Fruit fly (Drosophila melanogaster) whole organism, embryonic: ENCODE results near the gene Pi3K68D.

Source experiments
- B-H1 ChIP-seq: fragments of 200-800 bp; sonication (Bioruptor generic); IDR thresholded peaks from 3 replicates; pipeline ENCODE4 v1.3.6; 2022; ENCODE audit warnings: missing biosample characterization, missing genetic modification characterization
- CG10274 ChIP-seq: fragments of 200-800 bp; sonication (Bioruptor generic); optimal IDR thresholded peaks from 3 replicates; lab custom pipeline; 2017; ENCODE audit warnings: missing biosample characterization, mild to moderate bottlenecking, missing genetic modification characterization
- CG10654 ChIP-seq: fragments of 200-800 bp; sonication (Bioruptor generic); optimal IDR thresholded peaks from 2 replicates; lab custom pipeline; 2016; ENCODE audit warnings: missing biosample characterization, missing genetic modification characterization
- CG11085 ChIP-seq: fragments of 200-800 bp; sonication (Bioruptor generic); IDR thresholded peaks from 2 replicates; pipeline ENCODE4 v1.3.6; 2022; ENCODE audit warnings: missing biosample characterization, missing genetic modification characterization
- CG11504 ChIP-seq: fragments of 200-800 bp; sonication (Bioruptor generic); optimal IDR thresholded peaks from 3 replicates; lab custom pipeline; 2019; ENCODE audit warnings: missing biosample characterization, mild to moderate bottlenecking, missing genetic modification characterization, moderate library complexity
- CG12391 ChIP-seq: fragments of 200-800 bp; sonication (Bioruptor generic); optimal IDR thresholded peaks from 3 replicates; lab custom pipeline; 2018; ENCODE audit warnings: missing biosample characterization, mild to moderate bottlenecking, missing genetic modification characterization, moderate library complexity
- CG12769 ChIP-seq: fragments of 200-800 bp; sonication (Bioruptor generic); optimal IDR thresholded peaks from 2 replicates; lab custom pipeline; 2019; ENCODE audit warnings: missing biosample characterization, mild to moderate bottlenecking, missing genetic modification characterization, moderate library complexity
- CG13287 ChIP-seq: fragments of 200-800 bp; sonication (Bioruptor generic); IDR thresholded peaks from 2 replicates; pipeline ENCODE4 v1.3.6; 2022; ENCODE audit warnings: missing biosample characterization, missing genetic modification characterization; ENCODE audit not compliant: partially characterized antibody
- CG18619 ChIP-seq: fragments of 200-800 bp; sonication (Bioruptor generic); optimal IDR thresholded peaks from 3 replicates; lab custom pipeline; 2017; ENCODE audit warnings: missing biosample characterization, mild to moderate bottlenecking, missing genetic modification characterization
- CG2712 ChIP-seq: fragments of 200-800 bp; optimal IDR thresholded peaks from 3 replicates; lab custom pipeline; 2019; ENCODE audit warnings: missing biosample characterization, mild to moderate bottlenecking, missing genetic modification characterization, moderate library complexity
- CG34422 ChIP-seq: fragments of 200-800 bp; sonication (Bioruptor generic); IDR thresholded peaks from 3 replicates; pipeline ENCODE4 v1.3.6; 2022; ENCODE audit warnings: missing biosample characterization, missing genetic modification characterization
- CG3847 ChIP-seq: fragments of 200-800 bp; sonication (Bioruptor generic); IDR thresholded peaks from 2 replicates; pipeline ENCODE4 v1.3.6; 2022; ENCODE audit warnings: missing biosample characterization, missing genetic modification characterization
- CG42726 ChIP-seq: fragments of 200-800 bp; sonication (Bioruptor generic); IDR thresholded peaks from 2 replicates; pipeline ENCODE4 v1.3.6; 2022; ENCODE audit warnings: missing biosample characterization, missing genetic modification characterization; ENCODE audit not compliant: partially characterized antibody
- CG4282 ChIP-seq: fragments of 200-800 bp; sonication (Bioruptor generic); optimal IDR thresholded peaks from 2 replicates; lab custom pipeline; 2016; ENCODE audit warnings: missing biosample characterization, missing genetic modification characterization
- CG4404 ChIP-seq: fragments of 200-800 bp; sonication (Bioruptor generic); IDR thresholded peaks from 2 replicates; pipeline ENCODE4 v1.3.6; 2022; ENCODE audit warnings: missing biosample characterization, missing genetic modification characterization
- CG5180 ChIP-seq: fragments of 200-800 bp; sonication (Bioruptor generic); optimal IDR thresholded peaks from 3 replicates; lab custom pipeline; 2017; ENCODE audit warnings: missing biosample characterization, missing genetic modification characterization, mild to moderate bottlenecking, moderate library complexity, missing genetic modification reagents
- CG6254 ChIP-seq: fragments of 200-800 bp; sonication (Bioruptor generic); optimal IDR thresholded peaks from 3 replicates; lab custom pipeline; 2017; ENCODE audit warnings: mild to moderate bottlenecking, missing biosample characterization, missing genetic modification reagents, missing genetic modification characterization
- CG7357 ChIP-seq: fragments of 200-800 bp; sonication (Bioruptor generic); IDR thresholded peaks from 3 replicates; pipeline ENCODE4 v1.3.6; 2022; ENCODE audit warnings: missing biosample characterization, missing genetic modification characterization
- CG8359 ChIP-seq: fragments of 200-800 bp; sonication (Bioruptor generic); optimal IDR thresholded peaks from 2 replicates; lab custom pipeline; 2017; ENCODE audit warnings: missing biosample characterization, mild to moderate bottlenecking, missing genetic modification characterization, borderline replicate concordance
- CG9215 ChIP-seq: fragments of 200-800 bp; sonication (Bioruptor generic); IDR thresholded peaks from 2 replicates; pipeline ENCODE4 v1.3.6; 2022; ENCODE audit warnings: missing biosample characterization, missing genetic modification characterization
- CG9797 ChIP-seq: fragments of 200-800 bp; sonication (Bioruptor generic); optimal IDR thresholded peaks from 3 replicates; lab custom pipeline; 2018; ENCODE audit warnings: missing biosample characterization, mild to moderate bottlenecking, missing genetic modification characterization
- Camta ChIP-seq: fragments of 200-800 bp; sonication (Bioruptor generic); optimal IDR thresholded peaks from 2 replicates; lab custom pipeline; 2016; ENCODE audit warnings: missing biosample characterization, missing genetic modification characterization
- Doc2 ChIP-seq: fragments of 200-800 bp; sonication (Bioruptor generic); IDR thresholded peaks from 2 replicates; pipeline ENCODE4 v1.3.6; 2022; ENCODE audit warnings: missing biosample characterization, missing genetic modification characterization
- ERR ChIP-seq: fragments of 200-800 bp; sonication (Bioruptor generic); optimal IDR thresholded peaks from 2 replicates; lab custom pipeline; 2016; ENCODE audit warnings: missing biosample characterization, missing genetic modification characterization
- Hr51 ChIP-seq, 2 experiments: fragments of 200-800 bp; sonication (Bioruptor generic); optimal IDR thresholded peaks; 2 replicates in 1 of 2; 3 replicates in 1 of 2; lab custom pipeline; 2016 to 2018; ENCODE audit warnings: missing biosample characterization in 2 of 2, missing genetic modification characterization in 2 of 2, mild to moderate bottlenecking in 1 of 2, moderate library complexity in 1 of 2
- Mes4 ChIP-seq: fragments of 200-800 bp; sonication (Bioruptor generic); optimal IDR thresholded peaks from 2 replicates; lab custom pipeline; 2016; ENCODE audit warnings: missing biosample characterization, missing genetic modification characterization
- NFAT ChIP-seq: fragments of 200-800 bp; sonication (Bioruptor generic); IDR thresholded peaks from 2 replicates; pipeline ENCODE4 v1.3.6; 2022; ENCODE audit warnings: missing biosample characterization, missing genetic modification characterization
- Nf-YC ChIP-seq: fragments of 200-800 bp; optimal IDR thresholded peaks from 3 replicates; lab custom pipeline; 2019; ENCODE audit warnings: missing biosample characterization, mild to moderate bottlenecking, missing genetic modification characterization, moderate library complexity
- Optix ChIP-seq: fragments of 200-800 bp; sonication (Bioruptor generic); IDR thresholded peaks from 3 replicates; pipeline ENCODE4 v1.3.6; 2022; ENCODE audit warnings: missing biosample characterization, missing genetic modification characterization
- Ssrp ChIP-seq: fragments of 200-800 bp; sonication (Bioruptor generic); optimal IDR thresholded peaks from 2 replicates; lab custom pipeline; 2018; ENCODE audit warnings: missing biosample characterization, mild to moderate bottlenecking, missing genetic modification characterization, moderate library complexity
- Stat92E ChIP-seq, 3 experiments: fragments of >200 bp in 2 of 3; fragments of 200-800 bp in 1 of 3; sonication (Bioruptor generic) in 1 of 3; optimal IDR thresholded peaks; 2 replicates each; lab custom pipeline; 2017 to 2019; ENCODE audit warnings: missing biosample characterization in 3 of 3, missing genetic modification characterization in 3 of 3, mild to moderate bottlenecking in 1 of 3, moderate library complexity in 1 of 3
- Xrp1 ChIP-seq: fragments of 200-800 bp; sonication (Bioruptor generic); IDR thresholded peaks from 2 replicates; pipeline ENCODE4 v1.3.6; 2022; ENCODE audit warnings: missing biosample characterization, missing genetic modification characterization
- ap ChIP-seq: fragments of 200-800 bp; sonication (Bioruptor generic); IDR thresholded peaks from 2 replicates; pipeline ENCODE4 v1.3.6; 2022; ENCODE audit warnings: missing biosample characterization, missing genetic modification characterization
- dmrt99B ChIP-seq: fragments of 200-800 bp; sonication (Bioruptor generic); optimal IDR thresholded peaks from 2 replicates; lab custom pipeline; 2018; ENCODE audit warnings: missing biosample characterization, mild to moderate bottlenecking, missing genetic modification characterization, moderate library complexity
- en ChIP-seq: fragments of 200-800 bp; sonication (Bioruptor generic); optimal IDR thresholded peaks from 2 replicates; lab custom pipeline; 2016; ENCODE audit warnings: missing biosample characterization, missing genetic modification characterization
- lab ChIP-seq: fragments of 200-800 bp; sonication (Bioruptor generic); optimal IDR thresholded peaks from 3 replicates; lab custom pipeline; 2017; ENCODE audit warnings: missing biosample characterization, missing genetic modification characterization, mild to moderate bottlenecking, moderate library complexity, missing genetic modification reagents
- lola ChIP-seq, 3 experiments: fragments of >200 bp in 2 of 3; fragments of 200-800 bp in 1 of 3; sonication (Bioruptor generic) in 1 of 3; optimal IDR thresholded peaks; 2 replicates each; lab custom pipeline; 2017 to 2019; ENCODE audit warnings: missing biosample characterization in 3 of 3, missing genetic modification characterization in 3 of 3, mild to moderate bottlenecking in 1 of 3, moderate library complexity in 1 of 3
- mam ChIP-seq: fragments of 200-800 bp; sonication (Bioruptor generic); optimal IDR thresholded peaks from 3 replicates; lab custom pipeline; 2016; ENCODE audit warnings: missing biosample characterization, missing genetic modification characterization
- odd ChIP-seq: fragments of 200-800 bp; sonication (Bioruptor generic); optimal IDR thresholded peaks from 2 replicates; lab custom pipeline; 2017; ENCODE audit warnings: missing biosample characterization, mild to moderate bottlenecking, missing genetic modification characterization
- peb ChIP-seq: fragments of 200-800 bp; sonication (Bioruptor generic); IDR thresholded peaks from 2 replicates; pipeline ENCODE4 v1.3.6; 2022; ENCODE audit warnings: missing biosample characterization, missing genetic modification characterization
- repo ChIP-seq: fragments of 200-800 bp; sonication (Bioruptor generic); optimal IDR thresholded peaks from 2 replicates; lab custom pipeline; 2016; ENCODE audit warnings: missing biosample characterization, missing genetic modification characterization
- ro ChIP-seq: fragments of 200-800 bp; sonication (Bioruptor generic); IDR thresholded peaks from 2 replicates; pipeline ENCODE4 v1.3.6; 2022; ENCODE audit warnings: missing biosample characterization, missing genetic modification characterization
- run ChIP-seq: fragments of 200-800 bp; sonication (Bioruptor generic); optimal IDR thresholded peaks from 3 replicates; lab custom pipeline; 2018; ENCODE audit warnings: missing biosample characterization, mild to moderate bottlenecking, missing genetic modification characterization
- seq ChIP-seq: fragments of 200-800 bp; sonication (Bioruptor generic); IDR thresholded peaks from 2 replicates; pipeline ENCODE4 v1.3.6; 2022; ENCODE audit warnings: missing biosample characterization, missing genetic modification characterization
- sim ChIP-seq: fragments of 200-800 bp; sonication (Bioruptor generic); IDR thresholded peaks from 2 replicates; pipeline ENCODE4 v1.3.6; 2022; ENCODE audit warnings: missing biosample characterization, missing genetic modification characterization
- sna ChIP-seq: fragments of 200-800 bp; sonication (Bioruptor generic); IDR thresholded peaks from 2 replicates; pipeline ENCODE4 v1.3.6; 2022; ENCODE audit warnings: missing biosample characterization, missing genetic modification characterization; ENCODE audit not compliant: partially characterized antibody
- sr ChIP-seq: fragments of 200-800 bp; sonication (Bioruptor generic); IDR thresholded peaks from 3 replicates; pipeline ENCODE4 v1.3.6; 2022; ENCODE audit warnings: missing biosample characterization, missing genetic modification characterization
- stwl ChIP-seq: fragments of 200-800 bp; sonication (Bioruptor generic); optimal IDR thresholded peaks from 3 replicates; lab custom pipeline; 2018; ENCODE audit warnings: missing biosample characterization, mild to moderate bottlenecking, missing genetic modification characterization, moderate library complexity
- toy ChIP-seq: fragments of 200-800 bp; sonication (Bioruptor generic); IDR thresholded peaks from 2 replicates; pipeline ENCODE4 v1.3.6; 2022; ENCODE audit warnings: missing biosample characterization, missing genetic modification characterization
- tx ChIP-seq: fragments of 200-800 bp; sonication (Bioruptor generic); optimal IDR thresholded peaks from 2 replicates; lab custom pipeline; 2016; ENCODE audit warnings: missing biosample characterization, missing genetic modification characterization
- vnd ChIP-seq: fragments of 200-800 bp; sonication (Bioruptor generic); IDR thresholded peaks from 3 replicates; pipeline ENCODE4 v1.3.6; 2022; ENCODE audit warnings: missing biosample characterization, missing genetic modification characterization; ENCODE audit not compliant: partially characterized antibody

The Pi3K68D gene

DNA sequence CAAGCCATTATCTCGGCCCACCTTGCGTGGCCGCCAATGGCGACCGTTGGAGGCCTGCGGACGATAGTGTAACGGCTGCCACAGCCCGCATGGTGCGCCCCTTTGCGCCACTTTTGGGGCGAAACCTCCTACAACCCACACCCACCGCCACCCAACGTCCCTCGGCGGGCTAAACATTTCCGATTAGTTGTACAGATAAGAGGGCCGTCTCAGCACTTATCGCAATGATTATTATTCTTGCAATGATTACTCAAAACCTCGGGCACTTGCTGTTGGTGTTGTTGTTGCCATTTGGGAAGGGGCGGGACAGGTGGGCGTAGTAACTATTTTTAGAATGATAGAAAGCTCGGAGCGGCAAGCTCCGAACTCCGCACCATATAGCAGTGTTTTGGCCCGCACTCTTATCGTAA is 17.2 kb downstream of the Pi3K68D start (continued):
- no peak for TF ChIP-seq CG9797
- no peak for TF ChIP-seq Mes4 (GFP tag; lab: Kevin White, UChicago)
- no peak for TF ChIP-seq CG4404 (GFP tag; lab: Robert Waterston, UW)
- no peak for TF ChIP-seq CG34422 (GFP tag; lab: Robert Waterston, UW)
- no peak for TF ChIP-seq Ssrp (tag; lab: Kevin White, UChicago)
- TF ChIP-seq en (GFP tag; lab: Kevin White, UChicago), result no peak
- no peak for TF ChIP-seq CG10654
- TF ChIP-seq CG9215 (GFP tag; lab: Robert Waterston, UW), result no peak
- TF ChIP-seq toy (GFP tag; lab: Robert Waterston, UW), result no peak
- TF ChIP-seq CG11085, result no peak
- no peak for TF ChIP-seq CG5180 (GFP tag; lab: Kevin White, UChicago)
- no peak for TF ChIP-seq odd
- TF ChIP-seq B-H1 (GFP tag; lab: Robert Waterston, UW), result no peak
- no peak for TF ChIP-seq CG11504
- TF ChIP-seq peb, result no peak
- TF ChIP-seq ap, result no peak
- no peak for TF ChIP-seq tx
- TF ChIP-seq run (tag; lab: Kevin White, UChicago), result no peak
- no peak for TF ChIP-seq sr
- no peak for TF ChIP-seq ro (GFP tag; lab: Robert Waterston, UW)
- no peak for TF ChIP-seq sna (GFP tag; lab: Robert Waterston, UW)
- TF ChIP-seq CG42726 (GFP tag; lab: Robert Waterston, UW), result no peak
- no peak for TF ChIP-seq Stat92E (GFP tag; optimal IDR thresholded peaks at IDR 0.05; lab: Kevin White, UChicago)
- TF ChIP-seq CG2712 (tag; lab: Kevin White, UChicago), result no peak
- peak; percentile 85 for TF ChIP-seq lab (GFP tag; lab: Kevin White, UChicago)
- no peak for TF ChIP-seq CG8359 (GFP tag; lab: Kevin White, UChicago)
- TF ChIP-seq CG13287 (GFP tag; lab: Robert Waterston, UW), result peak; percentile 16; the same call in 1 of the 2 replicates
- TF ChIP-seq CG4282 (GFP tag; lab: Kevin White, UChicago), result no peak
- no peak for TF ChIP-seq mam
- TF ChIP-seq Doc2 (GFP tag; lab: Robert Waterston, UW), result no peak
- peak; percentile 51 for TF ChIP-seq CG12769 (tag; lab: Kevin White, UChicago)
- TF ChIP-seq dmrt99B (tag; lab: Kevin White, UChicago), result no peak
- no peak for TF ChIP-seq CG6254 (GFP tag; lab: Kevin White, UChicago)
- no peak for TF ChIP-seq NFAT (GFP tag; lab: Robert Waterston, UW)
- no peak for TF ChIP-seq ERR (GFP tag; lab: Kevin White, UChicago)
- TF ChIP-seq Nf-YC (tag; lab: Kevin White, UChicago), result peak; percentile 67
- TF ChIP-seq repo (GFP tag; lab: Kevin White, UChicago), result no peak
- TF ChIP-seq CG7357, result no peak
- TF ChIP-seq Optix (GFP tag; lab: Robert Waterston, UW), result no peak
- TF ChIP-seq CG12391 (tag; lab: Kevin White, UChicago), result no peak
- TF ChIP-seq Camta (GFP tag; lab: Kevin White, UChicago), result no peak
- TF ChIP-seq CG3847 (GFP tag; lab: Robert Waterston, UW), result no peak
- no peak for TF ChIP-seq Xrp1 (GFP tag; lab: Robert Waterston, UW)
- no peak for TF ChIP-seq vnd (GFP tag; lab: Robert Waterston, UW)
- TF ChIP-seq lola (GFP tag; optimal IDR thresholded peaks at IDR 0.05; lab: Kevin White, UChicago), result no peak
- TF ChIP-seq stwl (tag; lab: Kevin White, UChicago), result no peak
- TF ChIP-seq CG18619, result no peak
- no peak for TF ChIP-seq seq (GFP tag; lab: Robert Waterston, UW)
- TF ChIP-seq sim (GFP tag; lab: Robert Waterston, UW), result no peak
- TF ChIP-seq Hr51 (GFP tag; optimal IDR thresholded peaks at IDR 0.05; lab: Kevin White, UChicago), result no peak
- no peak for TF ChIP-seq CG10274 (GFP tag; lab: Kevin White, UChicago)
